Worm (Caenorhabditis elegans) whole organism, L3 larva: ENCODE results near the gene F38B7.2.

Source experiments
- R02D3.7 ChIP-seq: fragments of 150-350 bp; optimal IDR thresholded peaks from 2 replicates; lab custom pipeline; 2014; ENCODE audit warnings: missing biosample characterization, missing genetic modification characterization
- ZK546.5 ChIP-seq: sonication (generic microtip); optimal IDR thresholded peaks from 2 replicates; lab custom pipeline; 2017; ENCODE audit warnings: missing biosample characterization, missing genetic modification characterization
- aly-2 ChIP-seq: fragments of 150-350 bp; optimal IDR thresholded peaks from 2 replicates; lab custom pipeline; 2014; ENCODE audit warnings: missing biosample characterization, missing genetic modification characterization
- ama-1 ChIP-seq: fragments of 150-350 bp; optimal IDR thresholded peaks from 2 replicates; lab custom pipeline; 2018
- ceh-16 ChIP-seq: sonication (generic microtip); optimal IDR thresholded peaks from 2 replicates; lab custom pipeline; 2017; ENCODE audit warnings: missing biosample characterization, missing genetic modification characterization
- ceh-82 ChIP-seq: fragments of 150-350 bp; optimal IDR thresholded peaks from 2 replicates; lab custom pipeline; 2014; ENCODE audit warnings: missing biosample characterization, missing genetic modification characterization
- daf-12 ChIP-seq: fragments of 150-350 bp; optimal IDR thresholded peaks from 2 replicates; lab custom pipeline; 2014; ENCODE audit warnings: missing biosample characterization, missing genetic modification reagents, missing genetic modification characterization
- egl-27 ChIP-seq: sonication (generic microtip); optimal IDR thresholded peaks from 4 replicates; lab custom pipeline; 2017; ENCODE audit warnings: missing biosample characterization, missing genetic modification reagents, missing genetic modification characterization
- egl-5 ChIP-seq: fragments of 150-350 bp; optimal IDR thresholded peaks from 2 replicates; lab custom pipeline; 2017; ENCODE audit warnings: missing biosample characterization, missing genetic modification reagents, missing genetic modification characterization, inconsistent platforms
- elt-1 ChIP-seq: fragments of 150-350 bp; optimal IDR thresholded peaks from 2 replicates; lab custom pipeline; 2014; ENCODE audit warnings: missing biosample characterization, missing genetic modification characterization
- elt-2 ChIP-seq: sonication (generic microtip); optimal IDR thresholded peaks from 2 replicates; lab custom pipeline; 2016; ENCODE audit warnings: missing genetic modification reagents, mild to moderate bottlenecking, missing genetic modification characterization, missing compliant biosample characterization
- elt-3 ChIP-seq, 3 experiments: fragments of 150-350 bp in 1 of 3; sonication (generic microtip) in 2 of 3; optimal IDR thresholded peaks; 2 replicates in 2 of 3; 4 replicates in 1 of 3; lab custom pipeline; 2014 to 2017; ENCODE audit warnings: missing biosample characterization in 3 of 3, missing genetic modification characterization in 3 of 3
- eor-1 ChIP-seq, 2 experiments: fragments of 150-350 bp; optimal IDR thresholded peaks; 2 replicates each; lab custom pipeline; 2014 to 2018; ENCODE audit warnings: missing biosample characterization in 2 of 2, missing genetic modification characterization in 2 of 2
- fkh-10 ChIP-seq: sonication (generic microtip); optimal IDR thresholded peaks from 2 replicates; lab custom pipeline; 2017; ENCODE audit warnings: missing biosample characterization, missing genetic modification reagents, missing genetic modification characterization
- fkh-2 ChIP-seq: fragments of 150-350 bp; optimal IDR thresholded peaks from 2 replicates; lab custom pipeline; 2014; ENCODE audit warnings: missing biosample characterization, missing genetic modification reagents, missing genetic modification characterization
- fos-1 ChIP-seq: fragments of 150-350 bp; optimal IDR thresholded peaks from 2 replicates; lab custom pipeline; 2014; ENCODE audit warnings: missing biosample characterization, missing genetic modification characterization
- hmg-11 ChIP-seq: sonication (generic microtip); optimal IDR thresholded peaks from 2 replicates; lab custom pipeline; 2016; ENCODE audit warnings: missing genetic modification characterization, missing compliant biosample characterization
- jun-1 ChIP-seq: fragments of 150-350 bp; optimal IDR thresholded peaks from 2 replicates; lab custom pipeline; 2014; ENCODE audit warnings: missing biosample characterization, missing genetic modification reagents, missing genetic modification characterization
- lin-15B ChIP-seq: fragments of 150-350 bp; optimal IDR thresholded peaks from 2 replicates; lab custom pipeline; 2014; ENCODE audit warnings: missing biosample characterization, missing genetic modification characterization
- lin-39 ChIP-seq: fragments of 150-350 bp; optimal IDR thresholded peaks from 2 replicates; lab custom pipeline; 2018; ENCODE audit warnings: missing biosample characterization, missing genetic modification reagents, missing genetic modification characterization
- lsy-12 ChIP-seq: sonication (generic microtip); optimal IDR thresholded peaks from 2 replicates; lab custom pipeline; 2016; ENCODE audit warnings: mild to moderate bottlenecking, missing genetic modification characterization, missing compliant biosample characterization
- mdl-1 ChIP-seq: fragments of 150-350 bp; optimal IDR thresholded peaks from 2 replicates; lab custom pipeline; 2014; ENCODE audit warnings: missing biosample characterization, missing genetic modification characterization
- mml-1 ChIP-seq: fragments of 150-350 bp; sonication (generic microtip); optimal IDR thresholded peaks from 3 replicates; lab custom pipeline; 2014; ENCODE audit warnings: missing biosample characterization, missing genetic modification characterization
- nfya-1 ChIP-seq: sonication (generic microtip); optimal IDR thresholded peaks from 2 replicates; lab custom pipeline; 2017; ENCODE audit warnings: missing genetic modification characterization, mild to moderate bottlenecking, missing compliant biosample characterization, antibody characterized with exemption, moderate library complexity; ENCODE audit not compliant: insufficient read depth
- nhr-11 ChIP-seq: fragments of 150-350 bp; optimal IDR thresholded peaks from 2 replicates; lab custom pipeline; 2014; ENCODE audit warnings: missing biosample characterization, missing genetic modification characterization
- nhr-12 ChIP-seq: fragments of 150-350 bp; optimal IDR thresholded peaks from 2 replicates; lab custom pipeline; 2014; ENCODE audit warnings: missing biosample characterization, missing genetic modification characterization
- nhr-23 ChIP-seq: fragments of 150-350 bp; optimal IDR thresholded peaks from 2 replicates; lab custom pipeline; 2014; ENCODE audit warnings: missing biosample characterization, missing genetic modification reagents, missing genetic modification characterization
- nhr-237 ChIP-seq: fragments of 150-350 bp; optimal IDR thresholded peaks from 2 replicates; lab custom pipeline; 2014; ENCODE audit warnings: missing biosample characterization, missing genetic modification characterization
- nhr-25 ChIP-seq: sonication (generic microtip); optimal IDR thresholded peaks from 2 replicates; lab custom pipeline; 2017; ENCODE audit warnings: missing biosample characterization, missing genetic modification characterization
- nhr-28 ChIP-seq: fragments of 150-350 bp; optimal IDR thresholded peaks from 2 replicates; lab custom pipeline; 2014; ENCODE audit warnings: missing biosample characterization, missing genetic modification characterization
- nhr-43 ChIP-seq: sonication (generic microtip); optimal IDR thresholded peaks from 2 replicates; lab custom pipeline; 2016; ENCODE audit warnings: mild to moderate bottlenecking, missing genetic modification characterization, missing compliant biosample characterization; ENCODE audit not compliant: poor library complexity, severe bottlenecking
- nhr-67 ChIP-seq: fragments of 150-350 bp; optimal IDR thresholded peaks from 2 replicates; lab custom pipeline; 2014; ENCODE audit warnings: missing biosample characterization, missing genetic modification characterization
- nhr-76 ChIP-seq: fragments of 150-350 bp; sonication (generic microtip); optimal IDR thresholded peaks from 5 replicates; lab custom pipeline; 2014; ENCODE audit warnings: missing biosample characterization, missing genetic modification characterization
- nhr-77 ChIP-seq: fragments of 150-350 bp; optimal IDR thresholded peaks from 2 replicates; lab custom pipeline; 2014; ENCODE audit warnings: missing biosample characterization, missing genetic modification characterization
- pha-4 ChIP-seq: fragments of 150-350 bp; optimal IDR thresholded peaks from 2 replicates; lab custom pipeline; 2014; ENCODE audit warnings: missing biosample characterization, missing genetic modification reagents, missing genetic modification characterization
- pqm-1 ChIP-seq: fragments of 150-350 bp; optimal IDR thresholded peaks from 2 replicates; lab custom pipeline; 2017; ENCODE audit warnings: missing biosample characterization, missing genetic modification characterization, inconsistent platforms
- sea-2 ChIP-seq: fragments of 150-350 bp; sonication (generic microtip); optimal IDR thresholded peaks from 4 replicates; lab custom pipeline; 2014; ENCODE audit warnings: missing biosample characterization, missing genetic modification reagents, missing genetic modification characterization
- skn-1 ChIP-seq: fragments of 150-350 bp; optimal IDR thresholded peaks from 2 replicates; lab custom pipeline; 2014; ENCODE audit warnings: missing biosample characterization, missing genetic modification characterization
- snpc-4 ChIP-seq: fragments of 150-350 bp; optimal IDR thresholded peaks from 2 replicates; lab custom pipeline; 2014; ENCODE audit warnings: missing biosample characterization, missing genetic modification characterization
- tbx-2 ChIP-seq: sonication (generic microtip); optimal IDR thresholded peaks from 2 replicates; lab custom pipeline; 2016; ENCODE audit warnings: mild to moderate bottlenecking, missing genetic modification characterization, missing compliant biosample characterization
- unc-39 ChIP-seq: sonication (generic microtip); optimal IDR thresholded peaks from 4 replicates; lab custom pipeline; 2017; ENCODE audit warnings: missing biosample characterization, missing genetic modification characterization
- unc-62 ChIP-seq: fragments of 150-350 bp; sonication (generic microtip); optimal IDR thresholded peaks from 4 replicates; lab custom pipeline; 2014; ENCODE audit warnings: missing biosample characterization, missing genetic modification reagents, missing genetic modification characterization
- ztf-11 ChIP-seq: fragments of 150-350 bp; optimal IDR thresholded peaks from 2 replicates; lab custom pipeline; 2014; ENCODE audit warnings: missing biosample characterization, missing genetic modification characterization
- ztf-4 ChIP-seq: fragments of 150-350 bp; optimal IDR thresholded peaks from 2 replicates; lab custom pipeline; 2014; ENCODE audit warnings: missing biosample characterization, missing genetic modification characterization

The F38B7.2 gene

ce11 chrV:11541284-11541683 lies 2.5 kb upstream of the F38B7.2 start:
- no peak for TF ChIP-seq nhr-23 (tag; lab: Kevin White, UChicago)
- TF ChIP-seq nfya-1 (tag; lab: Kevin White, UChicago): no peak
- no peak for TF ChIP-seq nhr-237 (tag; lab: Kevin White, UChicago)
- no peak for TF ChIP-seq nhr-28 (tag; lab: Kevin White, UChicago)
- no peak for TF ChIP-seq mml-1 (tag; lab: Kevin White, UChicago)
- no peak for TF ChIP-seq egl-27 (tag; lab: Kevin White, UChicago)
- no peak for TF ChIP-seq ama-1
- TF ChIP-seq ZK546.5: no peak
- no peak for TF ChIP-seq unc-62 (GFP tag; lab: Kevin White, UChicago)
- no peak for TF ChIP-seq hmg-11
- TF ChIP-seq aly-2 (tag; lab: Kevin White, UChicago): no peak
- no peak for TF ChIP-seq nhr-76 (tag; lab: Kevin White, UChicago)
- TF ChIP-seq elt-3 (tag; optimal IDR thresholded peaks at IDR 0.05; lab: Kevin White, UChicago): no peak
- TF ChIP-seq nhr-77 (tag; lab: Kevin White, UChicago): no peak
- TF ChIP-seq R02D3.7: no peak
- no peak for TF ChIP-seq unc-39 (tag; lab: Kevin White, UChicago)

ce11 chrV:11545227-11545626 lies 1.5 kb downstream of the F38B7.2 start, which contains the start of gene F38B7.10:
Gene F38B7.10 (plus strand): TSS chrV:11545527.
- TF ChIP-seq lsy-12 (tag; lab: Kevin White, UChicago): no peak
- no peak for TF ChIP-seq nhr-43 (tag; lab: Kevin White, UChicago)
- no peak for TF ChIP-seq skn-1 (tag; lab: Kevin White, UChicago)
- TF ChIP-seq nhr-28 (tag; lab: Kevin White, UChicago): no peak
- TF ChIP-seq nhr-23 (tag; lab: Kevin White, UChicago): no peak
- no peak for TF ChIP-seq nhr-237 (tag; lab: Kevin White, UChicago)
- TF ChIP-seq ZK546.5: no peak
- TF ChIP-seq fkh-10 (GFP tag; lab: Kevin White, UChicago): no peak
- no peak for TF ChIP-seq nhr-11 (tag; lab: Kevin White, UChicago)
- no peak for TF ChIP-seq fos-1 (tag; lab: Kevin White, UChicago)
- TF ChIP-seq daf-12: no peak
- TF ChIP-seq egl-27 (tag; lab: Kevin White, UChicago): no peak
- no peak for TF ChIP-seq nhr-76 (tag; lab: Kevin White, UChicago)
- TF ChIP-seq nhr-12 (tag; lab: Kevin White, UChicago): no peak
- no peak for TF ChIP-seq nfya-1 (tag; lab: Kevin White, UChicago)
- TF ChIP-seq ceh-16 (tag; lab: Kevin White, UChicago): no peak
- no peak for TF ChIP-seq eor-1 (tag; optimal IDR thresholded peaks at IDR 0.05; lab: Kevin White, UChicago)
- no peak for TF ChIP-seq lin-15B
- TF ChIP-seq ceh-82 (tag; lab: Kevin White, UChicago): no peak

- TF ChIP-seq elt-2 (no peak), elt-1 (tag; lab: Kevin White, UChicago) (no peak), pqm-1 (tag; lab: Kevin White, UChicago) (no peak), lin-39 (no peak), nhr-77 (tag; lab: Kevin White, UChicago) (no peak), mdl-1 (tag; lab: Kevin White, UChicago) (no peak), fkh-2 (tag; lab: Kevin White, UChicago) (no peak), unc-39 (tag; lab: Kevin White, UChicago) (no peak), lsy-12 (tag; lab: Kevin White, UChicago) (no peak), skn-1 (tag; lab: Kevin White, UChicago) (no peak), ztf-4 (tag; lab: Kevin White, UChicago) (no peak), pha-4 (no peak)
Observed at ce11 chrV:11546795-11547194, 3.0 kb downstream of the F38B7.2 start, which contains the start of gene F38B7.11. Gene F38B7.11 (plus strand): TSS chrV:11547095.

ce11 chrV:11548914-11549406 lies 5.2 kb downstream of the F38B7.2 start, which contains the start of the genes F38B7.17 and F38B7.3:
Gene F38B7.17 (minus strand): TSS chrV:11548964.
Gene F38B7.3 (plus strand): TSS chrV:11549107.
- TF ChIP-seq mml-1 (tag; lab: Kevin White, UChicago) (no peak), nhr-23 (tag; lab: Kevin White, UChicago) (no peak), jun-1 (tag; lab: Kevin White, UChicago) (no peak), ztf-11 (tag; lab: Kevin White, UChicago) (no peak), egl-5 (tag; lab: Kevin White, UChicago) (peak; percentile 2), snpc-4 (tag; lab: Kevin White, UChicago) (peak; percentile 6), daf-12 (no peak), ama-1 (no peak), skn-1 (tag; lab: Kevin White, UChicago) (peak; percentile 1), aly-2 (tag; lab: Kevin White, UChicago) (no peak), nhr-77 (tag; lab: Kevin White, UChicago) (no peak), pha-4 (peak; percentile 82), sea-2 (GFP tag; lab: Kevin White, UChicago) (no peak), nhr-67 (tag; lab: Kevin White, UChicago) (no peak), fos-1 (tag; lab: Kevin White, UChicago) (no peak), unc-39 (tag; lab: Kevin White, UChicago) (no peak), egl-27 (tag; lab: Kevin White, UChicago) (no peak), nhr-11 (tag; lab: Kevin White, UChicago) (no peak), pqm-1 (tag; lab: Kevin White, UChicago) (peak; percentile 34), elt-2 (peak; percentile 79), ZK546.5 (no peak), eor-1 (tag; optimal IDR thresholded peaks at IDR 0.05; lab: Kevin White, UChicago) (no peak), tbx-2 (tag; lab: Kevin White, UChicago) (no peak), lin-39 (peak; percentile 18), nhr-25 (peak; percentile 89), ceh-16 (tag; lab: Kevin White, UChicago) (no peak)
